Worm (Caenorhabditis elegans) whole organism, L3 larva: ENCODE measurements around the gene let-765.

Experiments used
- R02D3.7 ChIP-seq: fragments of 150-350 bp; optimal IDR thresholded peaks from 2 replicates; lab custom pipeline; 2014; ENCODE audit warnings: missing biosample characterization, missing genetic modification characterization
- ZK546.5 ChIP-seq: sonication (generic microtip); optimal IDR thresholded peaks from 2 replicates; lab custom pipeline; 2017; ENCODE audit warnings: missing biosample characterization, missing genetic modification characterization
- aly-2 ChIP-seq: fragments of 150-350 bp; optimal IDR thresholded peaks from 2 replicates; lab custom pipeline; 2014; ENCODE audit warnings: missing biosample characterization, missing genetic modification characterization
- ama-1 ChIP-seq: fragments of 150-350 bp; optimal IDR thresholded peaks from 2 replicates; lab custom pipeline; 2018
- ceh-16 ChIP-seq: sonication (generic microtip); optimal IDR thresholded peaks from 2 replicates; lab custom pipeline; 2017; ENCODE audit warnings: missing biosample characterization, missing genetic modification characterization
- ceh-28 ChIP-seq: fragments of 150-350 bp; optimal IDR thresholded peaks from 2 replicates; lab custom pipeline; 2014; ENCODE audit warnings: missing biosample characterization, missing genetic modification reagents, missing genetic modification characterization
- ceh-82 ChIP-seq: fragments of 150-350 bp; optimal IDR thresholded peaks from 2 replicates; lab custom pipeline; 2014; ENCODE audit warnings: missing biosample characterization, missing genetic modification characterization
- ceh-9 ChIP-seq: sonication (generic microtip); optimal IDR thresholded peaks from 2 replicates; lab custom pipeline; 2018; ENCODE audit warnings: missing biosample characterization, missing genetic modification characterization
- daf-12 ChIP-seq: fragments of 150-350 bp; optimal IDR thresholded peaks from 2 replicates; lab custom pipeline; 2014; ENCODE audit warnings: missing biosample characterization, missing genetic modification reagents, missing genetic modification characterization
- egl-27 ChIP-seq: sonication (generic microtip); optimal IDR thresholded peaks from 4 replicates; lab custom pipeline; 2017; ENCODE audit warnings: missing biosample characterization, missing genetic modification reagents, missing genetic modification characterization
- egl-5 ChIP-seq: fragments of 150-350 bp; optimal IDR thresholded peaks from 2 replicates; lab custom pipeline; 2017; ENCODE audit warnings: missing biosample characterization, missing genetic modification reagents, missing genetic modification characterization, inconsistent platforms
- elt-1 ChIP-seq: fragments of 150-350 bp; optimal IDR thresholded peaks from 2 replicates; lab custom pipeline; 2014; ENCODE audit warnings: missing biosample characterization, missing genetic modification characterization
- elt-2 ChIP-seq: sonication (generic microtip); optimal IDR thresholded peaks from 2 replicates; lab custom pipeline; 2016; ENCODE audit warnings: missing genetic modification reagents, mild to moderate bottlenecking, missing genetic modification characterization, missing compliant biosample characterization
- elt-3 ChIP-seq, 3 experiments: fragments of 150-350 bp in 1 of 3; sonication (generic microtip) in 2 of 3; optimal IDR thresholded peaks; 2 replicates in 2 of 3; 4 replicates in 1 of 3; lab custom pipeline; 2014 to 2017; ENCODE audit warnings: missing biosample characterization in 3 of 3, missing genetic modification characterization in 3 of 3
- eor-1 ChIP-seq, 2 experiments: fragments of 150-350 bp; optimal IDR thresholded peaks; 2 replicates each; lab custom pipeline; 2014 to 2018; ENCODE audit warnings: missing biosample characterization in 2 of 2, missing genetic modification characterization in 2 of 2
- fkh-10 ChIP-seq: sonication (generic microtip); optimal IDR thresholded peaks from 2 replicates; lab custom pipeline; 2017; ENCODE audit warnings: missing biosample characterization, missing genetic modification reagents, missing genetic modification characterization
- fkh-2 ChIP-seq: fragments of 150-350 bp; optimal IDR thresholded peaks from 2 replicates; lab custom pipeline; 2014; ENCODE audit warnings: missing biosample characterization, missing genetic modification reagents, missing genetic modification characterization
- fos-1 ChIP-seq: fragments of 150-350 bp; optimal IDR thresholded peaks from 2 replicates; lab custom pipeline; 2014; ENCODE audit warnings: missing biosample characterization, missing genetic modification characterization
- hmg-11 ChIP-seq: sonication (generic microtip); optimal IDR thresholded peaks from 2 replicates; lab custom pipeline; 2016; ENCODE audit warnings: missing genetic modification characterization, missing compliant biosample characterization
- jun-1 ChIP-seq: fragments of 150-350 bp; optimal IDR thresholded peaks from 2 replicates; lab custom pipeline; 2014; ENCODE audit warnings: missing biosample characterization, missing genetic modification reagents, missing genetic modification characterization
- lin-15B ChIP-seq: fragments of 150-350 bp; optimal IDR thresholded peaks from 2 replicates; lab custom pipeline; 2014; ENCODE audit warnings: missing biosample characterization, missing genetic modification characterization
- lin-39 ChIP-seq: fragments of 150-350 bp; optimal IDR thresholded peaks from 2 replicates; lab custom pipeline; 2018; ENCODE audit warnings: missing biosample characterization, missing genetic modification reagents, missing genetic modification characterization
- lsy-12 ChIP-seq: sonication (generic microtip); optimal IDR thresholded peaks from 2 replicates; lab custom pipeline; 2016; ENCODE audit warnings: mild to moderate bottlenecking, missing genetic modification characterization, missing compliant biosample characterization
- mdl-1 ChIP-seq: fragments of 150-350 bp; optimal IDR thresholded peaks from 2 replicates; lab custom pipeline; 2014; ENCODE audit warnings: missing biosample characterization, missing genetic modification characterization
- mml-1 ChIP-seq: fragments of 150-350 bp; sonication (generic microtip); optimal IDR thresholded peaks from 3 replicates; lab custom pipeline; 2014; ENCODE audit warnings: missing biosample characterization, missing genetic modification characterization
- nfya-1 ChIP-seq: sonication (generic microtip); optimal IDR thresholded peaks from 2 replicates; lab custom pipeline; 2017; ENCODE audit warnings: missing genetic modification characterization, mild to moderate bottlenecking, missing compliant biosample characterization, antibody characterized with exemption, moderate library complexity; ENCODE audit not compliant: insufficient read depth
- nhr-11 ChIP-seq: fragments of 150-350 bp; optimal IDR thresholded peaks from 2 replicates; lab custom pipeline; 2014; ENCODE audit warnings: missing biosample characterization, missing genetic modification characterization
- nhr-12 ChIP-seq: fragments of 150-350 bp; optimal IDR thresholded peaks from 2 replicates; lab custom pipeline; 2014; ENCODE audit warnings: missing biosample characterization, missing genetic modification characterization
- nhr-23 ChIP-seq: fragments of 150-350 bp; optimal IDR thresholded peaks from 2 replicates; lab custom pipeline; 2014; ENCODE audit warnings: missing biosample characterization, missing genetic modification reagents, missing genetic modification characterization
- nhr-237 ChIP-seq: fragments of 150-350 bp; optimal IDR thresholded peaks from 2 replicates; lab custom pipeline; 2014; ENCODE audit warnings: missing biosample characterization, missing genetic modification characterization
- nhr-25 ChIP-seq: sonication (generic microtip); optimal IDR thresholded peaks from 2 replicates; lab custom pipeline; 2017; ENCODE audit warnings: missing biosample characterization, missing genetic modification characterization
- nhr-28 ChIP-seq: fragments of 150-350 bp; optimal IDR thresholded peaks from 2 replicates; lab custom pipeline; 2014; ENCODE audit warnings: missing biosample characterization, missing genetic modification characterization
- nhr-43 ChIP-seq: sonication (generic microtip); optimal IDR thresholded peaks from 2 replicates; lab custom pipeline; 2016; ENCODE audit warnings: mild to moderate bottlenecking, missing genetic modification characterization, missing compliant biosample characterization; ENCODE audit not compliant: poor library complexity, severe bottlenecking
- nhr-67 ChIP-seq: fragments of 150-350 bp; optimal IDR thresholded peaks from 2 replicates; lab custom pipeline; 2014; ENCODE audit warnings: missing biosample characterization, missing genetic modification characterization
- nhr-76 ChIP-seq: fragments of 150-350 bp; sonication (generic microtip); optimal IDR thresholded peaks from 5 replicates; lab custom pipeline; 2014; ENCODE audit warnings: missing biosample characterization, missing genetic modification characterization
- nhr-77 ChIP-seq: fragments of 150-350 bp; optimal IDR thresholded peaks from 2 replicates; lab custom pipeline; 2014; ENCODE audit warnings: missing biosample characterization, missing genetic modification characterization
- pha-4 ChIP-seq: fragments of 150-350 bp; optimal IDR thresholded peaks from 2 replicates; lab custom pipeline; 2014; ENCODE audit warnings: missing biosample characterization, missing genetic modification reagents, missing genetic modification characterization
- pqm-1 ChIP-seq: fragments of 150-350 bp; optimal IDR thresholded peaks from 2 replicates; lab custom pipeline; 2017; ENCODE audit warnings: missing biosample characterization, missing genetic modification characterization, inconsistent platforms
- sea-2 ChIP-seq: fragments of 150-350 bp; sonication (generic microtip); optimal IDR thresholded peaks from 4 replicates; lab custom pipeline; 2014; ENCODE audit warnings: missing biosample characterization, missing genetic modification reagents, missing genetic modification characterization
- skn-1 ChIP-seq: fragments of 150-350 bp; optimal IDR thresholded peaks from 2 replicates; lab custom pipeline; 2014; ENCODE audit warnings: missing biosample characterization, missing genetic modification characterization
- snpc-4 ChIP-seq: fragments of 150-350 bp; optimal IDR thresholded peaks from 2 replicates; lab custom pipeline; 2014; ENCODE audit warnings: missing biosample characterization, missing genetic modification characterization
- tbx-2 ChIP-seq: sonication (generic microtip); optimal IDR thresholded peaks from 2 replicates; lab custom pipeline; 2016; ENCODE audit warnings: mild to moderate bottlenecking, missing genetic modification characterization, missing compliant biosample characterization
- unc-39 ChIP-seq: sonication (generic microtip); optimal IDR thresholded peaks from 4 replicates; lab custom pipeline; 2017; ENCODE audit warnings: missing biosample characterization, missing genetic modification characterization
- unc-62 ChIP-seq: fragments of 150-350 bp; sonication (generic microtip); optimal IDR thresholded peaks from 4 replicates; lab custom pipeline; 2014; ENCODE audit warnings: missing biosample characterization, missing genetic modification reagents, missing genetic modification characterization
- zag-1 ChIP-seq: fragments of 150-350 bp; optimal IDR thresholded peaks from 2 replicates; lab custom pipeline; 2014; ENCODE audit warnings: missing biosample characterization, missing genetic modification characterization
- ztf-11 ChIP-seq: fragments of 150-350 bp; optimal IDR thresholded peaks from 2 replicates; lab custom pipeline; 2014; ENCODE audit warnings: missing biosample characterization, missing genetic modification characterization
- ztf-4 ChIP-seq: fragments of 150-350 bp; optimal IDR thresholded peaks from 2 replicates; lab custom pipeline; 2014; ENCODE audit warnings: missing biosample characterization, missing genetic modification characterization

Gene let-765

ce11 chrIII:6639028-6639427, 38.1 kb upstream of the let-765 start:
- no peak for TF ChIP-seq nhr-23
- no peak for TF ChIP-seq hmg-11 (tag; lab: Kevin White, UChicago)
- TF ChIP-seq nhr-67 (tag; lab: Kevin White, UChicago): no peak
- TF ChIP-seq tbx-2 (tag; lab: Kevin White, UChicago): no peak
- no peak for TF ChIP-seq skn-1 (tag; lab: Kevin White, UChicago)
- TF ChIP-seq ceh-9 (tag; lab: Kevin White, UChicago): no peak
- no peak for TF ChIP-seq nhr-77 (tag; lab: Kevin White, UChicago)
- TF ChIP-seq unc-62 (GFP tag; lab: Kevin White, UChicago): no peak
- TF ChIP-seq ceh-16: no peak
- TF ChIP-seq lin-39 (tag; lab: Kevin White, UChicago): no peak
- TF ChIP-seq fkh-10 (GFP tag; lab: Kevin White, UChicago): no peak
- TF ChIP-seq lsy-12 (tag; lab: Kevin White, UChicago): no peak
- TF ChIP-seq ZK546.5 (tag; lab: Kevin White, UChicago): no peak
- TF ChIP-seq jun-1: no peak
- no peak for TF ChIP-seq ceh-28 (tag; lab: Kevin White, UChicago)
- TF ChIP-seq elt-1 (tag; lab: Kevin White, UChicago): no peak
- TF ChIP-seq nhr-237 (tag; lab: Kevin White, UChicago): no peak
- TF ChIP-seq nhr-25 (tag; lab: Kevin White, UChicago): no peak
- TF ChIP-seq nhr-11 (tag; lab: Kevin White, UChicago): no peak
- TF ChIP-seq ztf-11 (tag; lab: Kevin White, UChicago): no peak

DNA sequence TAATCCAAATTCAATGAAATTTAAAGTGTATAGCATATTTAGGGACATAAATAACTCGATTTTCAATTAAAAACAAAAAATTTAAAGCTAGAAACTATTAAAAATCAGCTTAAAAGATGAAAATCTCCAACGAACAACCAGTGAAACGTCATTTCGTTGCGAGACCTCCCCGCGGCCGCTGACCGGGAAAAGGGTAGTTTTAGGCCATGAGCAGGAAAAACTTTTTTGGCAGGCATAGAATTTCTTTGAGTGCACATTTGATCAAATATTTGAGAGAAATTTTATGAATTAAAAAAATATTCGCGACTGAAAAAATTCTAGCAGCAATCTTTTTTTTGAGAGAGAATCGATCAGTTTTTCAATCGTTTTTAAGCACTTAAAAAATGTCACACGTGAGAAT, 24.3 kb upstream of the let-765 start:
- no peak for TF ChIP-seq elt-3 (tag; optimal IDR thresholded peaks at IDR 0.05; lab: Kevin White, UChicago)
- no peak for TF ChIP-seq ZK546.5 (tag; lab: Kevin White, UChicago)
- TF ChIP-seq ztf-11 (tag; lab: Kevin White, UChicago): no peak
- TF ChIP-seq nhr-67 (tag; lab: Kevin White, UChicago): no peak
- no peak for TF ChIP-seq ceh-82 (tag; lab: Kevin White, UChicago)
- TF ChIP-seq R02D3.7 (tag; lab: Kevin White, UChicago): no peak
- no peak for TF ChIP-seq ama-1 (lab: Kevin White, UChicago)
- TF ChIP-seq fkh-2 (tag; lab: Kevin White, UChicago): no peak
- no peak for TF ChIP-seq eor-1 (tag; optimal IDR thresholded peaks at IDR 0.05; lab: Kevin White, UChicago)
- peak; percentile 14 for TF ChIP-seq nhr-43 (tag; lab: Kevin White, UChicago)
- TF ChIP-seq nfya-1 (tag; lab: Kevin White, UChicago): peak; percentile 65
- TF ChIP-seq nhr-237 (tag; lab: Kevin White, UChicago): no peak
- no peak for TF ChIP-seq nhr-76 (tag; lab: Kevin White, UChicago)
- TF ChIP-seq jun-1: no peak
- peak; percentile 84 for TF ChIP-seq lin-15B (tag; lab: Kevin White, UChicago)
- no peak for TF ChIP-seq egl-5 (tag; lab: Kevin White, UChicago)
- TF ChIP-seq elt-1 (tag; lab: Kevin White, UChicago): no peak
- TF ChIP-seq ceh-28 (tag; lab: Kevin White, UChicago): no peak
- TF ChIP-seq fos-1 (tag; lab: Kevin White, UChicago): no peak
- TF ChIP-seq unc-39 (tag; lab: Kevin White, UChicago): no peak
- TF ChIP-seq lin-39 (tag; lab: Kevin White, UChicago): no peak
- no peak for TF ChIP-seq nhr-28 (tag; lab: Kevin White, UChicago)
- TF ChIP-seq tbx-2 (tag; lab: Kevin White, UChicago): no peak
- TF ChIP-seq nhr-23: peak; percentile 54
- TF ChIP-seq aly-2: no peak
- TF ChIP-seq nhr-11 (tag; lab: Kevin White, UChicago): no peak
- TF ChIP-seq elt-2: peak; percentile 23
- no peak for TF ChIP-seq ceh-9 (tag; lab: Kevin White, UChicago)
- peak; percentile 77 for TF ChIP-seq hmg-11 (tag; lab: Kevin White, UChicago)
- TF ChIP-seq sea-2 (GFP tag; lab: Kevin White, UChicago): no peak
- no peak for TF ChIP-seq lsy-12 (tag; lab: Kevin White, UChicago)
- TF ChIP-seq egl-27 (tag; lab: Kevin White, UChicago): no peak
- TF ChIP-seq mml-1 (tag; lab: Kevin White, UChicago): no peak
- no peak for TF ChIP-seq fkh-10 (GFP tag; lab: Kevin White, UChicago)
- TF ChIP-seq nhr-25 (tag; lab: Kevin White, UChicago): peak; percentile 0
- TF ChIP-seq skn-1 (tag; lab: Kevin White, UChicago): no peak
- no peak for TF ChIP-seq nhr-12 (tag; lab: Kevin White, UChicago)
- TF ChIP-seq unc-62 (GFP tag; lab: Kevin White, UChicago): no peak
- TF ChIP-seq snpc-4 (tag; lab: Kevin White, UChicago): peak; percentile 12
- no peak for TF ChIP-seq zag-1 (tag; lab: Kevin White, UChicago)
- no peak for TF ChIP-seq ztf-4 (tag; lab: Kevin White, UChicago)
- TF ChIP-seq pha-4 (tag; lab: Kevin White, UChicago): peak; percentile 59
- no peak for TF ChIP-seq ceh-16
- TF ChIP-seq mdl-1 (tag; lab: Kevin White, UChicago): no peak
- TF ChIP-seq nhr-77 (tag; lab: Kevin White, UChicago): no peak
- TF ChIP-seq daf-12 (tag; lab: Kevin White, UChicago): no peak
- peak; percentile 10 for TF ChIP-seq pqm-1
